Fruit fly (Drosophila melanogaster) whole organism, embryonic: ENCODE data around the gene CG4593.

ENCODE experiments used
- B-H2 ChIP-seq: fragments of 200-800 bp; sonication (Bioruptor generic); optimal IDR thresholded peaks from 2 replicates; lab custom pipeline; 2018; ENCODE audit warnings: missing biosample characterization, mild to moderate bottlenecking, missing genetic modification characterization
- CG11504 ChIP-seq: fragments of 200-800 bp; sonication (Bioruptor generic); optimal IDR thresholded peaks from 3 replicates; lab custom pipeline; 2019; ENCODE audit warnings: missing biosample characterization, mild to moderate bottlenecking, missing genetic modification characterization, moderate library complexity
- CG1233 ChIP-seq: fragments of 200-800 bp; sonication (Bioruptor generic); optimal IDR thresholded peaks from 4 replicates; lab custom pipeline; 2018; ENCODE audit warnings: missing biosample characterization, mild to moderate bottlenecking, missing genetic modification characterization
- CG12659 ChIP-seq: fragments of 200-800 bp; sonication (Bioruptor generic); optimal IDR thresholded peaks from 3 replicates; lab custom pipeline; 2017; ENCODE audit warnings: mild to moderate bottlenecking, missing biosample characterization, missing genetic modification reagents, missing genetic modification characterization
- CG12769 ChIP-seq: fragments of 200-800 bp; sonication (Bioruptor generic); optimal IDR thresholded peaks from 2 replicates; lab custom pipeline; 2019; ENCODE audit warnings: missing biosample characterization, mild to moderate bottlenecking, missing genetic modification characterization, moderate library complexity
- CG13296 ChIP-seq: fragments of 200-800 bp; sonication (Bioruptor generic); optimal IDR thresholded peaks from 3 replicates; lab custom pipeline; 2018; ENCODE audit warnings: missing biosample characterization, mild to moderate bottlenecking, missing genetic modification characterization
- CG14860 ChIP-seq: fragments of 200-800 bp; sonication (Bioruptor generic); IDR thresholded peaks from 3 replicates; pipeline ENCODE4 v1.3.6; 2022; ENCODE audit warnings: missing biosample characterization, missing genetic modification characterization; ENCODE audit not compliant: partially characterized antibody
- CG14965 ChIP-seq: fragments of 200-800 bp; sonication (Bioruptor generic); optimal IDR thresholded peaks from 2 replicates; lab custom pipeline; 2016; ENCODE audit warnings: missing biosample characterization, missing genetic modification characterization, borderline replicate concordance
- CG15073 ChIP-seq: fragments of 200-800 bp; sonication (Bioruptor generic); optimal IDR thresholded peaks from 2 replicates; lab custom pipeline; 2016; ENCODE audit warnings: missing biosample characterization, missing genetic modification characterization
- CG15696 ChIP-seq: fragments of 200-800 bp; sonication (Bioruptor generic); optimal IDR thresholded peaks from 2 replicates; lab custom pipeline; 2019; ENCODE audit warnings: missing biosample characterization, mild to moderate bottlenecking, missing genetic modification characterization, moderate library complexity
- CG1603 ChIP-seq: fragments of 200-800 bp; sonication (Bioruptor generic); optimal IDR thresholded peaks from 2 replicates; lab custom pipeline; 2019; ENCODE audit warnings: missing biosample characterization, mild to moderate bottlenecking, missing genetic modification characterization, moderate library complexity
- CG17568 ChIP-seq: fragments of 200-800 bp; sonication (Bioruptor generic); optimal IDR thresholded peaks from 2 replicates; lab custom pipeline; 2018; ENCODE audit warnings: missing biosample characterization, mild to moderate bottlenecking, missing genetic modification characterization, moderate library complexity
- CG18599 ChIP-seq: fragments of 200-800 bp; sonication (Bioruptor generic); optimal IDR thresholded peaks from 3 replicates; lab custom pipeline; 2017; ENCODE audit warnings: missing biosample characterization, missing genetic modification characterization, mild to moderate bottlenecking, moderate library complexity, missing genetic modification reagents
- CG2678 ChIP-seq: fragments of 200-800 bp; sonication (Bioruptor generic); optimal IDR thresholded peaks from 3 replicates; lab custom pipeline; 2019; ENCODE audit warnings: missing biosample characterization, mild to moderate bottlenecking, missing genetic modification characterization, moderate library complexity
- CG2712 ChIP-seq: fragments of 200-800 bp; optimal IDR thresholded peaks from 3 replicates; lab custom pipeline; 2019; ENCODE audit warnings: missing biosample characterization, mild to moderate bottlenecking, missing genetic modification characterization, moderate library complexity
- CG31441 ChIP-seq: fragments of 200-800 bp; sonication (Bioruptor generic); IDR thresholded peaks from 2 replicates; pipeline ENCODE4 v1.3.6; 2022; ENCODE audit warnings: missing biosample characterization, missing genetic modification characterization
- CG6254 ChIP-seq: fragments of 200-800 bp; sonication (Bioruptor generic); optimal IDR thresholded peaks from 3 replicates; lab custom pipeline; 2017; ENCODE audit warnings: mild to moderate bottlenecking, missing biosample characterization, missing genetic modification reagents, missing genetic modification characterization
- CG7839 ChIP-seq: fragments of 200-800 bp; sonication (Bioruptor generic); optimal IDR thresholded peaks from 3 replicates; lab custom pipeline; 2018; ENCODE audit warnings: missing biosample characterization, mild to moderate bottlenecking, missing genetic modification characterization, moderate library complexity
- CG8359 ChIP-seq: fragments of 200-800 bp; sonication (Bioruptor generic); optimal IDR thresholded peaks from 2 replicates; lab custom pipeline; 2017; ENCODE audit warnings: missing biosample characterization, mild to moderate bottlenecking, missing genetic modification characterization, borderline replicate concordance
- CG9817 ChIP-seq: fragments of 200-800 bp; sonication (Bioruptor generic); optimal IDR thresholded peaks from 2 replicates; lab custom pipeline; 2018; ENCODE audit warnings: missing biosample characterization, mild to moderate bottlenecking, missing genetic modification characterization, moderate library complexity
- CG9932 ChIP-seq: fragments of 200-800 bp; sonication (Bioruptor generic); IDR thresholded peaks from 2 replicates; pipeline ENCODE4 v1.3.6; 2022; ENCODE audit warnings: missing biosample characterization, missing genetic modification characterization
- D ChIP-seq, 2 experiments: fragments of 200-800 bp in 1 of 2; fragments of >200 bp in 1 of 2; sonication (Bioruptor generic) in 1 of 2; optimal IDR thresholded peaks; 2 replicates in 1 of 2; 3 replicates in 1 of 2; lab custom pipeline; 2017; ENCODE audit warnings: mild to moderate bottlenecking in 1 of 2, missing biosample characterization in 1 of 2, missing genetic modification characterization in 1 of 2, missing genetic modification reagents in 1 of 2
- Dp ChIP-seq: fragments of 200-800 bp; sonication (Bioruptor generic); optimal IDR thresholded peaks from 2 replicates; lab custom pipeline; 2018; ENCODE audit warnings: missing biosample characterization, mild to moderate bottlenecking, missing genetic modification characterization, moderate library complexity
- Ets65A ChIP-seq: fragments of 200-800 bp; sonication (Bioruptor generic); peaks from one replicate; lab custom pipeline; 2016; ENCODE audit warnings: missing biosample characterization, missing genetic modification characterization
- Hr39 ChIP-seq: fragments of >200 bp; optimal IDR thresholded peaks from 2 replicates; lab custom pipeline; 2017
- Hr78 ChIP-seq, 2 experiments: fragments of 200-800 bp in 1 of 2; fragments of >200 bp in 1 of 2; sonication (Bioruptor generic) in 1 of 2; optimal IDR thresholded peaks; 2 replicates each; lab custom pipeline; 2017 to 2019; ENCODE audit warnings: missing biosample characterization in 2 of 2, missing genetic modification characterization in 2 of 2, mild to moderate bottlenecking in 1 of 2, moderate library complexity in 1 of 2
- Hsf ChIP-seq: fragments of 200-800 bp; sonication (Bioruptor generic); optimal IDR thresholded peaks from 3 replicates; lab custom pipeline; 2016; ENCODE audit warnings: missing biosample characterization, missing genetic modification characterization
- Med ChIP-seq: fragments of 200-800 bp; sonication (Bioruptor generic); peaks from one replicate; lab custom pipeline; 2016; ENCODE audit warnings: missing biosample characterization, missing genetic modification characterization, mild to moderate bottlenecking, inconsistent platforms, moderate library complexity
- Pdp1 ChIP-seq, 2 experiments: fragments of 200-800 bp; sonication (Bioruptor generic); optimal IDR thresholded peaks; 3 replicates each; lab custom pipeline; 2016; ENCODE audit warnings: missing biosample characterization in 2 of 2, missing genetic modification characterization in 2 of 2, mild to moderate bottlenecking in 1 of 2, moderate library complexity in 1 of 2
- Ptx1 ChIP-seq: fragments of 200-800 bp; sonication (Bioruptor generic); IDR thresholded peaks from 2 replicates; pipeline ENCODE4 v1.3.6; 2022; ENCODE audit warnings: missing biosample characterization, missing genetic modification characterization
- Spps ChIP-seq: fragments of 200-800 bp; sonication (Bioruptor generic); optimal IDR thresholded peaks from 2 replicates; lab custom pipeline; 2018; ENCODE audit warnings: missing biosample characterization, mild to moderate bottlenecking, missing genetic modification characterization
- chm ChIP-seq: fragments of 200-800 bp; sonication (Bioruptor generic); IDR thresholded peaks from 2 replicates; pipeline ENCODE4 v1.3.6; 2022; ENCODE audit warnings: missing biosample characterization, missing genetic modification characterization
- dan ChIP-seq: fragments of 200-800 bp; sonication (Bioruptor generic); IDR thresholded peaks from 2 replicates; pipeline ENCODE4 v1.3.6; 2022; ENCODE audit warnings: missing biosample characterization, missing genetic modification characterization
- esg ChIP-seq: fragments of 200-800 bp; sonication (Bioruptor generic); conservative IDR thresholded peaks from 2 replicates; pipeline ENCODE4 v1.3.6; 2022; ENCODE audit warnings: missing biosample characterization, missing genetic modification characterization
- gce ChIP-seq: fragments of 200-800 bp; sonication (Bioruptor generic); IDR thresholded peaks from 3 replicates; pipeline ENCODE4 v1.3.6; 2022; ENCODE audit warnings: missing biosample characterization, missing genetic modification characterization
- gem ChIP-seq: fragments of 200-800 bp; sonication (Bioruptor generic); optimal IDR thresholded peaks from 2 replicates; lab custom pipeline; 2019; ENCODE audit warnings: missing biosample characterization, mild to moderate bottlenecking, missing genetic modification characterization, moderate library complexity
- gro ChIP-seq: fragments of 200-800 bp; sonication (Bioruptor generic); optimal IDR thresholded peaks from 2 replicates; lab custom pipeline; 2016; ENCODE audit warnings: missing biosample characterization, missing genetic modification characterization
- lab ChIP-seq: fragments of 200-800 bp; sonication (Bioruptor generic); optimal IDR thresholded peaks from 3 replicates; lab custom pipeline; 2017; ENCODE audit warnings: missing biosample characterization, missing genetic modification characterization, mild to moderate bottlenecking, moderate library complexity, missing genetic modification reagents
- lmd ChIP-seq: fragments of 200-800 bp; sonication (Bioruptor generic); IDR thresholded peaks from 2 replicates; pipeline ENCODE4 v1.3.6; 2022; ENCODE audit warnings: missing biosample characterization, missing genetic modification characterization
- onecut ChIP-seq: fragments of 200-800 bp; sonication (Bioruptor generic); IDR thresholded peaks from 2 replicates; pipeline ENCODE4 v1.3.6; 2022; ENCODE audit warnings: missing biosample characterization, missing genetic modification characterization
- prd ChIP-seq, 3 experiments: fragments of >200 bp in 2 of 3; fragments of 200-800 bp in 1 of 3; sonication (Bioruptor generic) in 1 of 3; optimal IDR thresholded peaks in 2 of 3; IDR thresholded peaks in 1 of 3; 2 replicates in 2 of 3; 3 replicates in 1 of 3; pipeline versions ENCODE4 v1.3.6 to Lab custom; 2017 to 2022; ENCODE audit warnings: missing biosample characterization in 1 of 3, missing genetic modification characterization in 1 of 3
- ranshi ChIP-seq: fragments of 200-800 bp; sonication (Bioruptor generic); IDR thresholded peaks from 2 replicates; pipeline ENCODE4 v1.3.6; 2022; ENCODE audit warnings: missing biosample characterization, missing genetic modification characterization
- row ChIP-seq: fragments of 200-800 bp; sonication (Bioruptor generic); IDR thresholded peaks from 3 replicates; pipeline ENCODE4 v1.3.6; 2022; ENCODE audit warnings: missing biosample characterization, missing genetic modification characterization
- sens-2 ChIP-seq: fragments of 200-800 bp; sonication (Bioruptor generic); IDR thresholded peaks from 2 replicates; pipeline ENCODE4 v1.3.6; 2022; ENCODE audit warnings: missing biosample characterization, missing genetic modification characterization
- sug ChIP-seq: fragments of 200-800 bp; optimal IDR thresholded peaks from 2 replicates; lab custom pipeline; 2019; ENCODE audit warnings: missing biosample characterization, mild to moderate bottlenecking, missing genetic modification characterization, moderate library complexity
- tx ChIP-seq: fragments of 200-800 bp; sonication (Bioruptor generic); optimal IDR thresholded peaks from 2 replicates; lab custom pipeline; 2016; ENCODE audit warnings: missing biosample characterization, missing genetic modification characterization
- wdn ChIP-seq: fragments of 200-800 bp; sonication (Bioruptor generic); IDR thresholded peaks from 2 replicates; pipeline ENCODE4 v1.3.6; 2022; ENCODE audit warnings: missing biosample characterization, missing genetic modification characterization
- wor ChIP-seq: fragments of 200-800 bp; sonication (Bioruptor generic); IDR thresholded peaks from 2 replicates; pipeline ENCODE4 v1.3.6; 2022; ENCODE audit warnings: missing biosample characterization, missing genetic modification characterization
- zfh2 ChIP-seq: fragments of 200-800 bp; sonication (Bioruptor generic); optimal IDR thresholded peaks from 2 replicates; lab custom pipeline; 2016; ENCODE audit warnings: missing biosample characterization, missing genetic modification characterization

CG4593 gene

DNA sequence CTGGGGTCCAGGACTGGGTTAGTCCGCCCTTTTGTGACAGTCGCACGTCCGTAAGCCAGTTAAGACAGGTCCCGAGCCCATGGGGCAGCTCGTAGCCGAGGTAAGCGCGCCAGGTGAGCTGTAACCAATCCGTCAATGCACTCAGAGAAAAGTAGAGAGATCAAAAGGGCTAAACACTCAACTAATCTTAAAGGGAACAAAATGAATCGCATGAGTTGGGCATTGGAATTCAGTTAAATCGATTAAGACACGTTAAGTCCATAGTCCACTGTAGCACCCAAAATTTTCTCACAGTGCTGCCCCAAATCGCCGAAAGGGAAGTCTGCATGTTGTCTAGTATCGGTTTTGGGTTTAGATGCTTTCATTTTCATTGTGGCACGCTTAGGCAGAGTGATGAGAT is 49.9 kb downstream of the CG4593 start (continued):
- TF ChIP-seq sug (tag; lab: Kevin White, UChicago) (no peak), dan (no peak), CG7839 (tag; lab: Kevin White, UChicago) (no peak), CG13296 (GFP tag; lab: Kevin White, UChicago) (no peak), tx (GFP tag; lab: Kevin White, UChicago) (no peak), D (optimal IDR thresholded peaks at IDR 0.05; lab: Kevin White, UChicago) (no peak), D (GFP tag; optimal IDR thresholded peaks at IDR 0.05; lab: Kevin White, UChicago) (no peak), B-H2 (GFP tag; lab: Kevin White, UChicago) (no peak), CG1233 (GFP tag; lab: Kevin White, UChicago) (no peak), CG8359 (GFP tag; lab: Kevin White, UChicago) (no peak), Ptx1 (GFP tag; lab: Robert Waterston, UW) (0 out of 2 replicates have a peak, but pooled peaks have one; percentile 7), Hr39 (lab: Kevin White, UChicago) (no peak), row (GFP tag; lab: Robert Waterston, UW) (peak; percentile 26; the same call in 1 of the 3 replicates), CG15696 (tag; lab: Kevin White, UChicago) (no peak), gro (GFP tag; lab: Kevin White, UChicago) (no peak), CG18599 (GFP tag; lab: Kevin White, UChicago) (peak; percentile 18), CG12659 (GFP tag; lab: Kevin White, UChicago) (no peak), CG6254 (GFP tag; lab: Kevin White, UChicago) (no peak), Ets65A (GFP tag; lab: Kevin White, UChicago) (peak; percentile 80), CG31441 (no peak), CG9932 (GFP tag; lab: Robert Waterston, UW) (no peak), lmd (GFP tag; lab: Robert Waterston, UW) (peak; percentile 32; the same call in 1 of the 2 replicates), gem (peak; percentile 18), onecut (GFP tag; lab: Robert Waterston, UW) (no peak), CG2678 (tag; lab: Kevin White, UChicago) (peak; percentile 8), wor (GFP tag; lab: Robert Waterston, UW) (no peak), Hsf (no peak), CG9817 (tag; lab: Kevin White, UChicago) (no peak), sens-2 (no peak), esg (GFP tag; lab: Robert Waterston, UW) (no peak), Med (GFP tag; lab: Kevin White, UChicago) (peak; percentile 67), prd (optimal IDR thresholded peaks at IDR 0.05; lab: Kevin White, UChicago) (no peak), prd (GFP tag; IDR thresholded peaks at IDR 0.05; lab: Robert Waterston, UW) (no peak), CG17568 (GFP tag; lab: Kevin White, UChicago) (no peak), CG11504 (tag; lab: Kevin White, UChicago) (peak; percentile 15), CG14965 (GFP tag; lab: Kevin White, UChicago) (no peak), Spps (tag; lab: Kevin White, UChicago) (no peak), CG1603 (peak; percentile 18), CG14860 (GFP tag; lab: Robert Waterston, UW) (no peak), lab (GFP tag; lab: Kevin White, UChicago) (peak; percentile 26), gce (GFP tag; lab: Robert Waterston, UW) (no peak), Dp (GFP tag; lab: Kevin White, UChicago) (no peak), CG2712 (no peak), wdn (GFP tag; lab: Robert Waterston, UW) (no peak), CG12769 (peak; percentile 1), Pdp1 (GFP tag; optimal IDR thresholded peaks at IDR 0.05; lab: Kevin White, UChicago) (no peak), ranshi (GFP tag; lab: Robert Waterston, UW) (no peak), Hr78 (GFP tag; optimal IDR thresholded peaks at IDR 0.05; lab: Kevin White, UChicago) (no peak), zfh2 (GFP tag; lab: Kevin White, UChicago) (no peak), CG15073 (no peak), chm (GFP tag; lab: Robert Waterston, UW) (no peak)
